Fruit fly (Drosophila melanogaster) whole organism: ENCODE data around the gene CG13258.

ENCODE experiments used
- CG8478 ChIP-seq: fragments of >200 bp; optimal IDR thresholded peaks from 2 replicates; lab custom pipeline; 2018; ENCODE audit warnings: inconsistent platforms
- Dll ChIP-seq: fragments of >200 bp; optimal IDR thresholded peaks from 2 replicates; lab custom pipeline; 2017
- EcR ChIP-seq, 2 experiments: fragments of >200 bp; optimal IDR thresholded peaks; 2 replicates each; lab custom pipeline; 2017; ENCODE audit warnings: missing biosample characterization in 2 of 2, missing genetic modification characterization in 2 of 2, missing genetic modification reagents in 2 of 2
- usp ChIP-seq: fragments of >200 bp; optimal IDR thresholded peaks from 2 replicates; lab custom pipeline; 2017; ENCODE audit warnings: missing biosample characterization, missing genetic modification characterization, mixed read lengths

dm6 chr2L:16288393-16288731, 4.5 kb downstream of the CG13258 start:
- TF ChIP-seq Dll (lab: Kevin White, UChicago) (no peak), usp (GFP tag; lab: Kevin White, UChicago) (no peak), CG8478 (no peak), EcR (GFP tag; optimal IDR thresholded peaks at IDR 0.05; lab: Kevin White, UChicago) (no peak)
